Worm (Caenorhabditis elegans) whole organism, L3 larva: Measurements from ENCODE around the gene ZK177.12.
A peak's percentile ranks its signal among the peaks of the same experiment; 100 is the strongest.

Source experiments
- R02D3.7 ChIP-seq: fragments of 150-350 bp; optimal IDR thresholded peaks from 2 replicates; lab custom pipeline; 2014; ENCODE audit warnings: missing biosample characterization, missing genetic modification characterization
- ZK546.5 ChIP-seq: sonication (generic microtip); optimal IDR thresholded peaks from 2 replicates; lab custom pipeline; 2017; ENCODE audit warnings: missing biosample characterization, missing genetic modification characterization
- aly-2 ChIP-seq: fragments of 150-350 bp; optimal IDR thresholded peaks from 2 replicates; lab custom pipeline; 2014; ENCODE audit warnings: missing biosample characterization, missing genetic modification characterization
- ama-1 ChIP-seq: fragments of 150-350 bp; optimal IDR thresholded peaks from 2 replicates; lab custom pipeline; 2018
- ceh-9 ChIP-seq: sonication (generic microtip); optimal IDR thresholded peaks from 2 replicates; lab custom pipeline; 2018; ENCODE audit warnings: missing biosample characterization, missing genetic modification characterization
- egl-27 ChIP-seq: sonication (generic microtip); optimal IDR thresholded peaks from 4 replicates; lab custom pipeline; 2017; ENCODE audit warnings: missing biosample characterization, missing genetic modification reagents, missing genetic modification characterization
- egl-5 ChIP-seq: fragments of 150-350 bp; optimal IDR thresholded peaks from 2 replicates; lab custom pipeline; 2017; ENCODE audit warnings: missing biosample characterization, missing genetic modification reagents, missing genetic modification characterization, inconsistent platforms
- elt-2 ChIP-seq: sonication (generic microtip); optimal IDR thresholded peaks from 2 replicates; lab custom pipeline; 2016; ENCODE audit warnings: missing genetic modification reagents, mild to moderate bottlenecking, missing genetic modification characterization, missing compliant biosample characterization
- eor-1 ChIP-seq, 2 experiments: fragments of 150-350 bp; optimal IDR thresholded peaks; 2 replicates each; lab custom pipeline; 2014 to 2018; ENCODE audit warnings: missing biosample characterization in 2 of 2, missing genetic modification characterization in 2 of 2
- fkh-2 ChIP-seq: fragments of 150-350 bp; optimal IDR thresholded peaks from 2 replicates; lab custom pipeline; 2014; ENCODE audit warnings: missing biosample characterization, missing genetic modification reagents, missing genetic modification characterization
- fos-1 ChIP-seq: fragments of 150-350 bp; optimal IDR thresholded peaks from 2 replicates; lab custom pipeline; 2014; ENCODE audit warnings: missing biosample characterization, missing genetic modification characterization
- hmg-11 ChIP-seq: sonication (generic microtip); optimal IDR thresholded peaks from 2 replicates; lab custom pipeline; 2016; ENCODE audit warnings: missing genetic modification characterization, missing compliant biosample characterization
- lin-15B ChIP-seq: fragments of 150-350 bp; optimal IDR thresholded peaks from 2 replicates; lab custom pipeline; 2014; ENCODE audit warnings: missing biosample characterization, missing genetic modification characterization
- lin-39 ChIP-seq: fragments of 150-350 bp; optimal IDR thresholded peaks from 2 replicates; lab custom pipeline; 2018; ENCODE audit warnings: missing biosample characterization, missing genetic modification reagents, missing genetic modification characterization
- mdl-1 ChIP-seq: fragments of 150-350 bp; optimal IDR thresholded peaks from 2 replicates; lab custom pipeline; 2014; ENCODE audit warnings: missing biosample characterization, missing genetic modification characterization
- nfya-1 ChIP-seq: sonication (generic microtip); optimal IDR thresholded peaks from 2 replicates; lab custom pipeline; 2017; ENCODE audit warnings: missing genetic modification characterization, mild to moderate bottlenecking, missing compliant biosample characterization, antibody characterized with exemption, moderate library complexity; ENCODE audit not compliant: insufficient read depth
- nhr-11 ChIP-seq: fragments of 150-350 bp; optimal IDR thresholded peaks from 2 replicates; lab custom pipeline; 2014; ENCODE audit warnings: missing biosample characterization, missing genetic modification characterization
- nhr-237 ChIP-seq: fragments of 150-350 bp; optimal IDR thresholded peaks from 2 replicates; lab custom pipeline; 2014; ENCODE audit warnings: missing biosample characterization, missing genetic modification characterization
- nhr-25 ChIP-seq: sonication (generic microtip); optimal IDR thresholded peaks from 2 replicates; lab custom pipeline; 2017; ENCODE audit warnings: missing biosample characterization, missing genetic modification characterization
- nhr-28 ChIP-seq: fragments of 150-350 bp; optimal IDR thresholded peaks from 2 replicates; lab custom pipeline; 2014; ENCODE audit warnings: missing biosample characterization, missing genetic modification characterization
- nhr-43 ChIP-seq: sonication (generic microtip); optimal IDR thresholded peaks from 2 replicates; lab custom pipeline; 2016; ENCODE audit warnings: mild to moderate bottlenecking, missing genetic modification characterization, missing compliant biosample characterization; ENCODE audit not compliant: poor library complexity, severe bottlenecking
- nhr-76 ChIP-seq: fragments of 150-350 bp; sonication (generic microtip); optimal IDR thresholded peaks from 5 replicates; lab custom pipeline; 2014; ENCODE audit warnings: missing biosample characterization, missing genetic modification characterization
- nhr-77 ChIP-seq: fragments of 150-350 bp; optimal IDR thresholded peaks from 2 replicates; lab custom pipeline; 2014; ENCODE audit warnings: missing biosample characterization, missing genetic modification characterization
- pqm-1 ChIP-seq: fragments of 150-350 bp; optimal IDR thresholded peaks from 2 replicates; lab custom pipeline; 2017; ENCODE audit warnings: missing biosample characterization, missing genetic modification characterization, inconsistent platforms
- sea-2 ChIP-seq: fragments of 150-350 bp; sonication (generic microtip); optimal IDR thresholded peaks from 4 replicates; lab custom pipeline; 2014; ENCODE audit warnings: missing biosample characterization, missing genetic modification reagents, missing genetic modification characterization
- snpc-4 ChIP-seq: fragments of 150-350 bp; optimal IDR thresholded peaks from 2 replicates; lab custom pipeline; 2014; ENCODE audit warnings: missing biosample characterization, missing genetic modification characterization
- tbx-2 ChIP-seq: sonication (generic microtip); optimal IDR thresholded peaks from 2 replicates; lab custom pipeline; 2016; ENCODE audit warnings: mild to moderate bottlenecking, missing genetic modification characterization, missing compliant biosample characterization
- unc-39 ChIP-seq: sonication (generic microtip); optimal IDR thresholded peaks from 4 replicates; lab custom pipeline; 2017; ENCODE audit warnings: missing biosample characterization, missing genetic modification characterization
- zag-1 ChIP-seq: fragments of 150-350 bp; optimal IDR thresholded peaks from 2 replicates; lab custom pipeline; 2014; ENCODE audit warnings: missing biosample characterization, missing genetic modification characterization
- ztf-4 ChIP-seq: fragments of 150-350 bp; optimal IDR thresholded peaks from 2 replicates; lab custom pipeline; 2014; ENCODE audit warnings: missing biosample characterization, missing genetic modification characterization

The ZK177.12 gene

DNA sequence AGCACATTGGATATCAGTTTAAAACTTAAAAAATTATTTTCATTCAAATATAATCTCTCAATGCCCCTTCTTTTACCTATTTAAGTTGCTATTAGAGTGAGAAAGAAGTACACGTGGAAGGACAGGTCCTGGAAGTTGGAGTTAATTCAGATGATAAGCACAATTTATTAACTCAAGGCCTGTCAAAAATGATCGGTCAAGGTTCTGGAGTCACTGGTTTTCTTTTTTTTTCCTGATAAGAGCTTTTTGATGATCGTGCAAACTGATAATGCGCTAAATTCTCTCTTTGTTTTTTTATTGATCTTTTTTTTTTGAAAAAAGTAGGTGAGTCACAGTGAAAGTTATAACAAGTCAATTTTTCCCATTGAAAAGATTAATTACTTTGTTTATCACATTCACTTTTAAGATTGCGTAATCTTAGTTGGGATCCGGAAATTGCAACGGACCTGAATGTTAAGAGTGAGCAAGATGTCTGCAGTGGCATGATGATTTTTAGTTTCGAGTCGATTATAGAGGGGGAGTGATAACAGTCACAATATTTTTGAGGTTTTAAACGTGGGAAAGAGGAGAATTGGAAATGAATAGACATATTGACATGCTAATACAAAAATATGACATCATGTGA, 8.9 kb upstream of the ZK177.12 start:
- TF ChIP-seq ama-1 (lab: Kevin White, UChicago) (no peak), elt-2 (tag; lab: Kevin White, UChicago) (peak; percentile 100), pqm-1 (tag; lab: Kevin White, UChicago) (peak; percentile 68)

DNA sequence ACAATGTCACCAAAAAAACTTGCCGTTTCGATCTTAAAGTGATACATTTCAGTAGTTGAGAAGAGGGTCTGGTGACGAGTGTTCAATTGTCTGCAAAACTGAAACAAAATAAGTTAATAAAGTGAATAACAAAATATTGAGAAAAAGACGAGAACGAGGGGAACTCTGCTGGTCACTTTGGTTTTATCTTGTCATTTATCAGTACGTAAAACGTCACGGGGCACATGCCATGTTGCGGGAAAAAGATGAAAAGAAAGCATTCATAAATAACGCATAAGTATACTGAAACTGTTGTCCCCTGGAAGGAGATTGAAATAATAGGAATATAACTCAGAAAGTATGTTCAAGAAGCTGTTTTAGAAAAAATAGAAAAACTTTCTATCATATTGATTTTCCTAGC, 6.7 kb upstream of the ZK177.12 start, which contains the start of gene sahd-1:
Gene sahd-1 (minus strand): TSS at position 100 of the 400 bp plus-strand sequence.
- TF ChIP-seq ceh-9 (tag; lab: Kevin White, UChicago) (no peak), elt-2 (tag; lab: Kevin White, UChicago) (peak; percentile 64), pqm-1 (tag; lab: Kevin White, UChicago) (peak; percentile 38)

- TF ChIP-seq elt-2 (tag; lab: Kevin White, UChicago) (peak; percentile 65), sea-2 (GFP tag; lab: Kevin White, UChicago) (no peak), snpc-4 (no peak), fos-1 (tag; lab: Kevin White, UChicago) (no peak)
Observed at ce11 chrII:5515542-5515941, 6.0 kb upstream of the ZK177.12 start, which contains the start of gene ZK177.3. Gene ZK177.3 (plus strand): TSS chrII:5515842.

DNA sequence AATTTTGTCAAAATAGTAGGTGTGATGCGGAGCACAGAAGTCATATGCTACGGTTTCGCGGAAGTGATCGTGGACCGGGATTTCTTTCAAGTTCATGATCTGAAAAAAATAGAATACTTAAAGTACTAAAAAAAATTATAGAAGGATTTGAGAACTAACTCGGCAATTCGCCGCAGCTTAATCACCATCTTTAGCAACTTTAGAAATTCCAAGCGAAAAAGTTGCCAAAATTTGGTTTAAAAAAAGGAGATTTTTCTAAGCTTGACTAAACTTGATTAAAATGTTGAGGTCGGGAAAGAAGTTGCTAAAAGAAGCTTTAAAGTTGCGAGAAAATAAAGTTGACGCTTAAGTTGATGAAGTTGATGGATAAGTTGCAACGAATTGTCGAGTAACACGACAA, 3.9 kb upstream of the ZK177.12 start, which contains the start of gene ZK177.9:
Gene ZK177.9 (minus strand): TSS at position 101 of the 400 bp plus-strand sequence.
- TF ChIP-seq mdl-1 (tag; lab: Kevin White, UChicago): no peak
- no peak for TF ChIP-seq fos-1 (tag; lab: Kevin White, UChicago)
- TF ChIP-seq nhr-76 (tag; lab: Kevin White, UChicago): no peak
- TF ChIP-seq nhr-11: no peak
- no peak for TF ChIP-seq nhr-43
- no peak for TF ChIP-seq elt-2 (tag; lab: Kevin White, UChicago)
- TF ChIP-seq ztf-4 (tag; lab: Kevin White, UChicago): no peak
- no peak for TF ChIP-seq nhr-77 (tag; lab: Kevin White, UChicago)
- no peak for TF ChIP-seq unc-39 (tag; lab: Kevin White, UChicago)

ce11 chrII:5518055-5518454, 3.5 kb upstream of the ZK177.12 start:
- TF ChIP-seq sea-2 (GFP tag; lab: Kevin White, UChicago) (no peak), ZK546.5 (tag; lab: Kevin White, UChicago) (no peak), nhr-11 (no peak), elt-2 (tag; lab: Kevin White, UChicago) (no peak), nhr-237 (tag; lab: Kevin White, UChicago) (no peak), nhr-28 (tag; lab: Kevin White, UChicago) (no peak), nfya-1 (no peak), zag-1 (tag; lab: Kevin White, UChicago) (no peak), nhr-76 (tag; lab: Kevin White, UChicago) (no peak), eor-1 (tag; optimal IDR thresholded peaks at IDR 0.05; lab: Kevin White, UChicago) (no peak), nhr-25 (tag; lab: Kevin White, UChicago) (no peak), ceh-9 (tag; lab: Kevin White, UChicago) (no peak), aly-2 (tag; lab: Kevin White, UChicago) (no peak), nhr-77 (tag; lab: Kevin White, UChicago) (no peak), lin-15B (no peak), mdl-1 (tag; lab: Kevin White, UChicago) (no peak), tbx-2 (no peak), R02D3.7 (no peak)

DNA sequence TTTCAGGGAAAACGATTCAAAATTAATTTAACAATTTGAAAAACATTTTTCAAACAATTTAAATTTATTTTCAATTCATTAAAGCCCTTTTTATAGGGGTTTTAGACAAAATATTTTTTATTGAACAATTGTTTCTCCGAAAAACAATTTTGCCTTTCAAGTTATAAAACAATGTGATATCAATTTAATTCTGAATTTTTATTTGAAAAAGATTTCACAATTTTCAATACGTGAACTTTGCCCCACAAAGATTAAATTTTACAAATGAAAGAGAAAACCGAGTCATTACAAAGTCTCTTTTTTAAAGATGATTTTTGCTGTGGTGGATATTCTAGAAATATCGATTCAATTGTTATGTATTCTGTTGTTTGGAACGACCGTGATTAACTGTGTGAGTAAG, 2.6 kb upstream of the ZK177.12 start, which contains the start of gene ZK177.2:
Gene ZK177.2 (plus strand): TSS at position 301 of the 400 bp plus-strand sequence.
- TF ChIP-seq nhr-11: no peak
- TF ChIP-seq fkh-2 (tag; lab: Kevin White, UChicago): no peak
- no peak for TF ChIP-seq lin-39 (tag; lab: Kevin White, UChicago)
- TF ChIP-seq ama-1 (lab: Kevin White, UChicago): no peak
- no peak for TF ChIP-seq egl-27
- no peak for TF ChIP-seq hmg-11 (tag; lab: Kevin White, UChicago)
- no peak for TF ChIP-seq egl-5 (tag; lab: Kevin White, UChicago)
- no peak for TF ChIP-seq nhr-76 (tag; lab: Kevin White, UChicago)
